Fruit fly (Drosophila melanogaster): Measurements from ENCODE around the gene kat-60L1.
A peak's percentile ranks its signal among the peaks of the same experiment; 100 is the strongest.

Gene kat-60L1

DNA sequence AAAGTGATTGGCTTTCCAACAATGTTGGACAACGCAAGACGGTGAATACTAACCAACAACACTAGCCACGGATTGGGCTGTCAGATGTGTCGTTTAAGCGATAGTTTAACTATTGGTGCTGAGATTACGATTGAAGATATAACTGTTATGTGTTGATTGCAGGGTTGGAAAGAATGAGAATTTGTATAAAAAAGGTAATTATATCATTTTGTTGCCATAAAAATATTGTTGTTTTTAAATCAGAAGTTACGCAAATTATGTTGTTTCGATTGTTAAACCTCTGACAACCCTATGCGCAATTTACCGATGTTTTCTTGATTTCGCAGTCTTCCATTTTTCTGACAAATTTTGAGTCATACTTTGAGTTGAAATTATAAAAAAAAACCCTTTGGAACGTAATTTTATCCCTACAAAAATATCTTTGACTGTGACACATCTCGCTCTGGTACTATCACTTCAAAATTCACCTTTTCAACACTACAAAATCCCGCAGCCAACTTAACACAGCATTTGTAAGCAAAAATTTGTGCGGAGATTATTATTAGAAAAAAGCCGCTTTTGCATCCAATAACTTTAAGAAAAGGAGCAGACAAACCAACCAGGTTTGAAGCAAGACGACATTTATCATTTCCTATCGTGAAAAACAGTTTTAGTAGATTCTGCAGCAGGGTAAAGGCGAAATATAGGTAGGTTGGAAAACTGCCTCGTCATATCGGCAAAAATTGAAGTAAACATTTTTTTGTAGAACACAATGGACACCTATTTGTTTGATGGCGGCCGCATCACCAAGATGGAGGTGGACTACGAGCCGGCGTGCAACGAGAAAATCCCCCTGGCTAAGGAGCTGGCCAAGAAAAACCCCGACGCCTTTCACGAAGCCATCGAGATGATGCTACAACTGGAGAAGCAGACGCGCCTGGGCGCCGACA lies 7.7 kb downstream of the kat-60L1 start, which contains the start of the genes Hat1 and Rpn5:
Hat1 (minus strand) TSS at position 360 of the 929 bp plus-strand sequence.
Rpn5 (plus strand) TSS at position 469 of the 929 bp plus-strand sequence.
- TF ChIP-seq CG17801 (GFP tag; optimal IDR thresholded peaks at IDR 0.05; ENCODE audit: partially characterized antibody), result peak; percentile 78

DNA sequence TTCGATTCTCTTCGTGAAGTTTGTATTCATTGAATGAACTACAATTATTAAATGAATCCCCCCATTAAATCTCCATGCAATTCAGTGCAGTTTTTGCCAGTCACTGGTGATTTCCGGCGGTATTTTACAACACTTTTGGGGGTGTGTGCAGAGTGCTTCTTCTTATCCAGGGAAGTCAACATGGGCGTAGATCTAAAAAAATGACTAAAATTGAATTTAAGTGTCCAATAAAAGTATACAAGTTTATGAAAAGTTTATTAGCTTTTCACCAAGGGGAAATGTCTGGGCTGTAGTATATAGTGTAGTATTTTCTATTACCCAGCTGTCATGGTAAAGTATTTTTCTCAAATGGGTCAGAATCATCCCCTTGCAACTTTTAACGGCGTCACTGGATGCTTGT lies 9.9 kb downstream of the kat-60L1 start, which contains the start of gene Hpf1:
Hpf1 (plus strand) TSS at position 383 of the 400 bp plus-strand sequence.
- TF ChIP-seq CG17801 (GFP tag; optimal IDR thresholded peaks at IDR 0.05; ENCODE audit: partially characterized antibody), result peak; percentile 99

DNA sequence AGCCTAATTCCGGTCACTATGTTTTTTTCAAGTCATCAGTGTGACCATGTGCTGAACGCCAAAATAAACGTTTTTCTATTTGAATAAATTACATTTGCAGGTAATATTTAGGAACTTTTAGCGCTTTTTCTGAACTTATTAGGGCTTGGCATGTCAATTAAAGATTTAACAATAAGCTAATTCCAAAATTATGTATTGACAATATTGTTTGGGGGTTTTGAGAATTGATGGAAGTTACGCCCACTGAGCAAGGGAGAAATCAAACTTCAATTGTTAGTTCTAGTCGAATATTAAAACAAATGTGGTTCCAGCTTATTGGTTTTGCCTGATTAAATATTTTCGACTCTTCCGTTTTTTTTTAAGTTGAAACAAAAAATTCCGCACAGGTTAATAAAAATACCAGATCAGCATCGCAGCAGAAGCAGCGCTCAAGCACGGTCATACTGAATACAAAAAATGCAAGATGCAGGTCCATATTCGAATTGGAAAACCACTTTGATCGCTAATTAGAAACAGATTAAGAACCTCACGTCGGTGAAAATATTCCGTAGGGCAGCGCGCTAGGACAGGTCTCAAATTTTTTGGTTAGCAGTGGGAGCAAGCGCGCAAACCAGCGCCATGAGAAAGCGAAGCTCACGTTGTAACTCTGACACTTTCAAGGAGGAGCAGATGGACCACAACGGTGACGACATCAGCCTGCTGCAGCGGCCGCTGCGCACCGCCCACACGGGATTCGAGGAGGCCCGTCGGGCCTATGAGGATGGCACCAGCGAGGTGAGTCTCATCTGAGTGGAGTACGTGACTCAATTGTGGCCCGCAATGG lies 12.9 kb downstream of the kat-60L1 start, which contains the start of the genes PSMG1 and CG10979:
PSMG1 (minus strand) TSS at position 51 of the 823 bp plus-strand sequence.
CG10979 (plus strand) TSS at position 439 of the 823 bp plus-strand sequence.
- no peak for TF ChIP-seq CG17801 (GFP tag; optimal IDR thresholded peaks at IDR 0.05; ENCODE audit: partially characterized antibody)

DNA sequence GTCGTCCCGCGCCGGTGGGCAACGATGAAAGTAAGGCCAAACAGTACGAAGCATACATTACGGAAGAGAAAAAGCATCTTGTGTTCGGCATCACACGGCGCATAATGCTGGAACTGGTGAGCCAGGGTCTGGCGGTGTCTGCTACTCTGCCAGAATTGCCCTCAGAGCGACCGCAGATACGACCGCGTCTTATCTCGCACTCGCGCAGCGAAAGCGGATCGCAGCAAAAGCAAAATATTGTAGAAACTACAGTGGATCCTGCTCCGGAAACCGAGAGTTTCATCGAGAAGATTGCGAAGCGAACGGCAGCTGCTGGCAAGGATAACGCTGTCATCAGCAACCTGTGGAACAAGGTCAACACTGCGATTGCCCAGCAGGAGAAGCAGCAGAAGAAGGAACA lies 16.1 kb downstream of the kat-60L1 start:
- TF ChIP-seq CG17801 (GFP tag; optimal IDR thresholded peaks at IDR 0.05; ENCODE audit: partially characterized antibody), result no peak

DNA sequence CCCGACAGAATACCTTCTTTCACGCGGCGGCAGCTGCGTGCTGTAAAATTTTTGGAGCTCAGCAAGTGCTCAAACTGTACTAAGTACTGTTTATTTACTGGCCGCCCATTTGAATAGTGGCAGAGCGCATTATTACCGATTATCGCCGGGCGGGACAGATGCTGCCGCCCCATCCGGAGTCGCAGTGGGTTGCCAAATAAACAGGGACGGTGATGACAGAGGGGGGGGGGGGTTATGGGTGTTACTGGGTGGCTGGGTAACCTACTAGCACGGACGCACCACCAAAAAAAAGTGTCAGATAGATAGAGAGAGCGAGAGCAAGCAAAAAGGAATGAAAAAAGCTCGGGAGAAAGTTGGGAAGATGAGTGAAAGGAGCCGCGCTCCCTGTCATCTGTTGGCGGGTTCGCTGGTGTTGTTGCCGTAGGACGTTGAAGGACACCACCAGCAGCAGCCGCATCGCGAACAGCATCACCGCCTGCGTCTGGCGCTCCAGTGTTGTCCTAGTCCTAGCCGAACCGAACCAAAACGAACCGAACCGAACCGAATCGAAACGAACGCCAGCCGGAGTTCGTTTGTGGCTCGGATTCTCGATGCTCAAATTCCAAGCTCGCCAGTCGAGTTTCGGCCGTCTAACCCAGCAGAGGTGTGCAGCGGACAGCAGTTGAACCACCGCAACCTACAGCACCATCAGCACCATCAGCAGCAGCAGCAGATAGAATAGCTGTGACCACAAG lies 20.3 kb downstream of the kat-60L1 start, which contains the start of gene CG11000:
CG11000 (plus strand) TSS at position 626 of the 734 bp plus-strand sequence.
- no peak for TF ChIP-seq CG17801 (GFP tag; optimal IDR thresholded peaks at IDR 0.05; ENCODE audit: partially characterized antibody)

DNA sequence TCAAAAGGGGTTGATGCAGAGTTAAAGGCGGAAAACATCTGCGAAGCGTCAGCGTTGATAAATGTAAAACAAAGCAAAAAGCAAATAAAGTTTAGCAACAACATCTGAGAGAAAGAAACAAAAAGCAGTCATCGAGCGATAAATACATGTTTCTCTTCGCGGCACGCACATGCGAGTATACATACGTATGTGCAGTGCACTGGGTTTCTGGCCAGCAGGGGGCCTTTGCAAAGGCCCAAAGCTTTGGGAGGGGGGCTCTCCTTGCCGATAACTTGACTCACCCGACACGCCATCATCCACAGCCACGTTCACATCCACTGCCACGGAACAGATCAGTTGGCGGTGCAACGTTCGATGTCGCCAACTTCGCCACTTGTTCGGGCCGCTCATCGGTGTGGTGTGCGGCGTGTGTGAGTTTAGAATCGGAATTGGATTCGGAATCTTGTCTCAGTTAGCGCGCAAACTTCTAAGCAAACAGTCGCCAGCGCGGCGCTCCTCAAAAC lies 31.6 kb downstream of the kat-60L1 start, which contains the start of gene CG42675:
CG42675 (plus strand) TSS at position 453 of the 503 bp plus-strand sequence.
- no peak for TF ChIP-seq CG17801 (GFP tag; optimal IDR thresholded peaks at IDR 0.05; ENCODE audit: partially characterized antibody)

DNA sequence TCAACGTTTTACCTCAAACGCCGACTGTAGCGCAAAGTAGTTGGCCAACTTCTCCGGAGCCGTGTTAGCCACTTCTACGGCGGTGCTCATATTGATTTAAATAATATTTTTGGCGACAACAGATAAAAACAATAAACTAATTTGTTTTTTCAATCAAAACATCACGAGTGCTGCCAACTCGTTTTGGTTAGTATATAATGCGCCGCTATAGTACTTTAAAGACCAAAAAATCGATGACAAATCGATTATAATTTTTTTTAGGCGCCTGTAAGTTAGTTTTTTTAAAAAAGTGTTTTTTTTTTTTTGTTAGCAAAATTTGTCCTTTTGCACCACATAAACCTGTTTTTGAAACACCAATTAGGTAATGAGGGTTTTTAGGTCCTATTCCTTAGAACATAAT lies 39.7 kb downstream of the kat-60L1 start, which contains the start of gene Hpr1:
Hpr1 (minus strand) TSS at position 198 of the 400 bp plus-strand sequence.
- no peak for TF ChIP-seq CG17801 (GFP tag; optimal IDR thresholded peaks at IDR 0.05; ENCODE audit: partially characterized antibody)

DNA sequence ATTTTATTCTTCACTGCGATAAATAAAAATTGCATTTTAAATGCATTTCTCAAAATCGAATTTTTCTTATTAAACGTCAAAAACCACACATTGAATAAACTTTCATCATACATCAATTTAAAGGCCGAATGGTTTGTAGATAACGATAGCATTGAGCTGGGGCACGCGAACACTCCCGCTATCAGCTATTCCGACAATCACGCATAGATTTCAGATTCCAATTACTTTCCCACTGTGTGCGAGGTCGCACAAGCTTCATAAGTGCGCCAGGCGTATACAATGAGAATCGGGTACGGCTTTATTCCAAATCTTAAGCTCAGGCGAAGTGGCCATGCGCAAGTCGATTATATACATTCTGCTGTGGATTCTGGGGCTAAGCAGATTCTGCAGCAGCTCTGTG lies 40.2 kb downstream of the kat-60L1 start, which contains the start of gene CG46303:
CG46303 (plus strand) TSS at position 223 of the 400 bp plus-strand sequence.
- TF ChIP-seq CG17801 (GFP tag; optimal IDR thresholded peaks at IDR 0.05; ENCODE audit: partially characterized antibody), result no peak

DNA sequence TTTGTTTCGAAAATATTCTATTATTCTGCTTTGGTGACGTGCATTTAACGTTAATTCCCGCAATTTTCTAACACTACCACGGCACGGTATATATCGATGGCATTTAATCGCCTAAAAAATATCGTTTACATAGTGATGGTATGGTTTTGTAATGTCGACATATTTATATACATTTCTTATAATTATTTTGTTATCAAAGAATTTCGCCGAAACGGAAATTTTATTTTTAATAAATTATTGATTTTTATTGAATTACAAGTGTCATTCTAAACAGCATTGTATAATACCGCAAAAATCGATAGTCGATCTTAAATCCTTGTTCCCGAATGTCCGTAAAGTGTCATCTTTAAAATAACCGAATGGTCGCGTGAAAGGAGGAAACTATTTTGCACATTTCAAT lies 42.9 kb downstream of the kat-60L1 start, which contains the start of the genes Sec20 and dgrn:
Sec20 (minus strand) TSS at position 77 of the 400 bp plus-strand sequence.
dgrn (plus strand) TSS at position 160 of the 400 bp plus-strand sequence.
- TF ChIP-seq CG17801 (GFP tag; optimal IDR thresholded peaks at IDR 0.05; ENCODE audit: partially characterized antibody), result peak; percentile 71

DNA sequence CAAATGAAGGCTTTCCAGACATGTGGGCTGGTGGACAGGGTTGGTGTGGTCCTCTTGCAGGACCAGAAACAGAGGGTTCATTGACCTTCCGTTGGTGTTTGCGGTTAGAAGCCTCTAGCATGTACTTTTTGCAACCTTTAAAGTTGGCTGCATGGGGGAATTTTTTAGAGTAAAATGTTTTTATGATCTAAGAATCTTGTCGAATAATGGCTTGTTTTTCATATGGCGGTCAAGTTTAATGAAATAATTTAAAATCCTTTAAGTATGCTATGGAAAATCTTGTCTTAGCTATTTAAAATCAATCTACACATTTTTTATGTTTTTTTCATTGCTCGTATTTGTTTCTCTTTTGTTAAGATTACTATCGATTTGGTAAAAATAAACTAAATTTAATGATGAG lies 48.2 kb downstream of the kat-60L1 start, which contains the start of gene glob3:
glob3 (plus strand) TSS at position 301 of the 400 bp plus-strand sequence.
- no peak for TF ChIP-seq CG17801 (GFP tag; optimal IDR thresholded peaks at IDR 0.05; ENCODE audit: partially characterized antibody)

DNA sequence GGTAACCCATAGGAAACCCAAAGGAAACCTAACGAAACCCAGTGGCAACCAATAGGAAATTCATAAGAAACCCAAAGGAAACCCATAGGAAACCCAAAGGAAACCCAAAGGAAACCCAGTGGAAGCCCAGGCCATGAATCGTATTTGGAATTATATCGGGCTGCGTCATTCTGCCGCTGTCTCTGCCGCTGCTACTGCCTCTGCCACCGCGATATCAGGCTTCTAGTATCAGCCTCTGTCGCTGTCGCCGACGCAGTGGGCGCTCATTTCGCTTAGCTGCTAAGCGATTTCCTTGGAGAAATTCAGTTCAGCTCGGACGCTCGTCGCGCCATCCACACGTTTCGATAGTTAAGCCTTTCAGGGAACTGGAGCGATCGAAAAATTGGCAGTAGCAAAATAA lies 49.8 kb downstream of the kat-60L1 start, which contains the start of gene CG1208:
CG1208 (plus strand) TSS at position 301 of the 400 bp plus-strand sequence.
- TF ChIP-seq CG17801 (GFP tag; optimal IDR thresholded peaks at IDR 0.05; ENCODE audit: partially characterized antibody), result no peak

DNA sequence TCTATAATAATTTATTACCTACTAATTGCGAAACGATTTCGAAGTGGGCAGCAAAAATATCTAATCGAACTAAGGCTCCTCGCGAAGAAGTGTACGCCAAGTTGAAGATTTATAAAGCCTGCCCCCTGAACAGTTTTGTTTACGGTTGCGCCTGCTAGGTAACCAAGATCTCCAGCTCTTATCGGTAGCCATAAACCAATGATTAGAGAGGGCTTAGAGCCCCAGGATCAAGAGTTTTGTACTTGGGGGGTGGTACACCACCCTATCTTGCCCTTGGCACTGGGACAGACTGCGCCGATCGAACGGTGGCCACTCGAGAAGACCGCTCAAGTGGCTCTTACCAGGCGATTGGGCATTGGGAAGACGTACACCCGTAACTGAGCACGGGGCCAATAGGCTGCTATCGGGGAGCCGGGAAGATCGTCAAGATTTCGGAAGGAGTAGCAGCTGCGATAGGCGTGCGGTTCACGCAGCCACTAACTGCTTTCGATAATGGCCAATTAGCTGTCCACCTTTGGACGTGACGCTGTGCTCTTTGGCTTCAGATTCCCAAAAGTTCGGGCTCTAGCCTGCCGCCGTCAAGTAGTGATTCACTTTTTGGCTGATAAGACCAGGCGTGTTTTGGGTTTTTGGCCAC lies 50.9 kb downstream of the kat-60L1 start:
- TF ChIP-seq CG17801 (GFP tag; optimal IDR thresholded peaks at IDR 0.05; ENCODE audit: partially characterized antibody), result no peak

DNA sequence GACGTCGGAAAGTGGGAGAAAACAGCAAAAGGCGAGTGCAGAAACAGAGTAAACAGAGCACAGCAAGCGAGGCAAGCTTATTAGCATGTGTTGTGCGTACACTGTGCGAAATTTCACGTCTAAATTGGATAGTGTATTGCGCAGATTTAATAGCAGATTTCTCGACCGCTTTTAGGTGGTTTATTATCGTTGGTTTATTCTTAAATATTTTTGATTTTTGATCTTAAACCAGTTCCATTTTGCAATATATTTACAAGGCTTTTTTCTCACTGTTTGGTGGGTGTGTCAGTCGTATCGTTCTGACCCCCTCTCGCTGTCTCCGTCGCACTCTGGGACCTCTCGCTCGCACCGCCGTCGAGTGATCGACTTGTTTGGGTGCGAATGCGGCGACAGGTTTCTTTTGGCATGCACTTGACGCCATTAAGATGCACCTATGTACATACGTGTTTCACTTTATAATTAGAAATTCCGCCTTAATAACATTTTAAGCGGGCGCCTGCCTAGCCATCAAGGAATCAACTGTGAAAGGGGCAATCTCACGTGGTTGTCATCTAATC lies 52.5 kb downstream of the kat-60L1 start:
- no peak for TF ChIP-seq CG17801 (GFP tag; optimal IDR thresholded peaks at IDR 0.05; ENCODE audit: partially characterized antibody)

Measured in ovary, adult (tissue).